Fruit fly (Drosophila melanogaster): ENCODE measurements around the gene CG1271.
A peak's percentile ranks its signal among the peaks of the same experiment; 100 is the strongest.

Gene CG1271

DNA sequence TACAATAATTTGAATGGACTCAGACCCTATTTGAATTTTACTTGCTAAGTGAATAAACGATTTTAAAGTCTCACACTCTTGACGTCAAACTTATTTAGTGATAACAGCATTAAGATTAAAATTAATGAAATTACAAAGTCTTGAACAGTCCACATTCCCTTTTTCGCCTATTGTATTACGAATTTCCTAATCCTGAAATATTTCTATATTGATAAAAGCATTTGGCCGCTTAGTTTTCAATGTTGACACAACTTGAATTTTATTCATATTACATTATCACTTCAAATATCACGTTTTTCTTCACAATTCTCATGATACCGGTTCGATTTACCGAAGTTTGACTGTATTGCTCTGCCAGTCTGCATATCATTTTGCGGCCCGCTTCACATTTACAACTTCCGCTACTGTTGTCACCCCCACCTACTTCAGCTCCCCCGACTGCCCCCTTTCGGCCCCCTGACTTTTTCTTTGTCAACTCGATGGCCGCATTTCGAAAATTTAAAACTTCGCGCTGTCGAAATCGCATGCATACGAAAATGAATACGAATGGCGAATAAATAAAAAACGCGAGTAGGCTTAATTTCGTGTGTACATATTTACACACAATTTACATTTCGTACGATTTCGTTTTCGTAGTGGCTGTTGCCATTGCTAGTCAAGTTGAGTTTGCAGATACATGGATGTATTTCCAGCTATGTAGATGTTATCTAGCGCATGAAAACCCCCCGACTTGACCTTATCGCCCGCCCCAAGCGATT, 26.3 kb downstream of the CG1271 start (continued):
- TF ChIP-seq ap (GFP tag; IDR thresholded peaks at IDR 0.05) (peak; percentile 35; the same call in 1 of the 2 replicates), fu2 (GFP tag; optimal IDR thresholded peaks at IDR 0.05) (peak; percentile 21), twi (tag; optimal IDR thresholded peaks at IDR 0.05) (no peak), CG13424 (tag; optimal IDR thresholded peaks at IDR 0.05) (peak; percentile 43), Doc2 (GFP tag; IDR thresholded peaks at IDR 0.05) (no peak), knrl (GFP tag; IDR thresholded peaks at IDR 0.05; ENCODE audit: partially characterized antibody) (no peak), CG33557 (GFP tag; optimal IDR thresholded peaks at IDR 0.05) (no peak), dpn (GFP tag; optimal IDR thresholded peaks at IDR 0.05) (peak in 1 of 2 experiments; percentile 14), Bteb2 (GFP tag; optimal IDR thresholded peaks at IDR 0.05) (no peak), Hr51 (GFP tag; optimal IDR thresholded peaks at IDR 0.05) (peak in 1 of 2 experiments; percentile 47), CG16863 (GFP tag; optimal IDR thresholded peaks at IDR 0.05) (no peak), hth (optimal IDR thresholded peaks at IDR 0.05) (no peak), D (optimal IDR thresholded peaks at IDR 0.05) (no peak), D (GFP tag; optimal IDR thresholded peaks at IDR 0.05) (no peak), Nf-YB (GFP tag; optimal IDR thresholded peaks at IDR 0.05) (peak; percentile 15), sob (GFP tag; IDR thresholded peaks at IDR 0.05) (0 out of 2 replicates have a peak, but pooled peaks have one; percentile 23), CG4282 (GFP tag; optimal IDR thresholded peaks at IDR 0.05) (no peak), CG10654 (GFP tag; optimal IDR thresholded peaks at IDR 0.05) (no peak), Lhr (GFP tag; optimal IDR thresholded peaks at IDR 0.05) (no peak), luna (GFP tag; optimal IDR thresholded peaks at IDR 0.05) (no peak), bigmax (GFP tag; optimal IDR thresholded peaks at IDR 0.05) (no peak), Hr39 (optimal IDR thresholded peaks at IDR 0.05) (no peak), CG13123 (GFP tag; optimal IDR thresholded peaks at IDR 0.05) (no peak), CG11398 (GFP tag; optimal IDR thresholded peaks at IDR 0.05) (no peak), E2f1 (GFP tag; IDR thresholded peaks at IDR 0.05) (peak; percentile 27; the same call in 1 of the 2 replicates), Camta (GFP tag; optimal IDR thresholded peaks at IDR 0.05) (no peak), NC2β (GFP tag; optimal IDR thresholded peaks at IDR 0.05) (no peak), vvl (GFP tag; IDR thresholded peaks at IDR 0.05) (peak; percentile 85), CG3847 (GFP tag; IDR thresholded peaks at IDR 0.05) (no peak), Abd-B (GFP tag; optimal IDR thresholded peaks at IDR 0.05) (peak; percentile 7), CG3407 (GFP tag; optimal IDR thresholded peaks at IDR 0.05) (peak; percentile 33), CG14014 (GFP tag; IDR thresholded peaks at IDR 0.05) (peak; percentile 61; the same call in 1 of the 2 replicates), Elba2 (GFP tag; optimal IDR thresholded peaks at IDR 0.05) (no peak), bbx (GFP tag; IDR thresholded peaks at IDR 0.05; ENCODE audit: partially characterized antibody) (no peak), pan (optimal IDR thresholded peaks at IDR 0.05) (no peak), pan (GFP tag; optimal IDR thresholded peaks at IDR 0.05 in 1 of 2, IDR thresholded peaks at IDR 0.05 in 1 of 2) (no peak), TFAM (GFP tag; optimal IDR thresholded peaks at IDR 0.05) (no peak), odd (GFP tag; optimal IDR thresholded peaks at IDR 0.05) (peak; percentile 33), CG2889 (GFP tag; IDR thresholded peaks at IDR 0.05) (no peak), Drgx (GFP tag; IDR thresholded peaks at IDR 0.05) (no peak), CG6175 (GFP tag; IDR thresholded peaks at IDR 0.05) (no peak), cas (GFP tag; IDR thresholded peaks at IDR 0.05) (no peak), CG13894 (tag; optimal IDR thresholded peaks at IDR 0.05) (peak; percentile 34), amos (GFP tag; IDR thresholded peaks at IDR 0.05; ENCODE audit: partially characterized antibody) (no peak), CG7271 (tag; optimal IDR thresholded peaks at IDR 0.05) (no peak), Hsf (GFP tag; optimal IDR thresholded peaks at IDR 0.05) (no peak), Dp (GFP tag; optimal IDR thresholded peaks at IDR 0.05) (no peak), CG17186 (GFP tag; optimal IDR thresholded peaks at IDR 0.05) (no peak), CG18262 (tag; optimal IDR thresholded peaks at IDR 0.05) (peak; percentile 52), CG13287 (GFP tag; IDR thresholded peaks at IDR 0.05; ENCODE audit: partially characterized antibody) (no peak), CG17361 (GFP tag; IDR thresholded peaks at IDR 0.05) (peak; percentile 74)
